Worm (Caenorhabditis elegans) whole organism, L2 larva: ENCODE data around the gene rpl-2.
"Not testable (repeated sequence)": the region's sequence is repeated elsewhere in the genome, so short reads cannot be mapped to it uniquely, and the experiment has no call there.

Source experiments
- C34F6.9 ChIP-seq: fragments of 150-350 bp; optimal IDR thresholded peaks from 2 replicates; lab custom pipeline; 2014; ENCODE audit warnings: missing biosample characterization, missing genetic modification characterization
- F13H6.1 ChIP-seq: sonication (generic microtip); optimal IDR thresholded peaks from 2 replicates; lab custom pipeline; 2016; ENCODE audit warnings: missing genetic modification characterization, missing compliant biosample characterization
- Y55F3AM.14 ChIP-seq: fragments of 200-800 bp; sonication (Bioruptor generic); optimal IDR thresholded peaks from 2 replicates; lab custom pipeline; 2018; ENCODE audit warnings: mild to moderate bottlenecking, missing genetic modification characterization, missing compliant biosample characterization
- ZK546.5 ChIP-seq: sonication (generic microtip); optimal IDR thresholded peaks from 2 replicates; lab custom pipeline; 2017; ENCODE audit warnings: missing biosample characterization, missing genetic modification characterization
- alr-1 ChIP-seq: fragments of 150-350 bp; optimal IDR thresholded peaks from 2 replicates; lab custom pipeline; 2014; ENCODE audit warnings: missing biosample characterization, missing genetic modification characterization
- ama-1 ChIP-seq: fragments of 150-350 bp; optimal IDR thresholded peaks from 2 replicates; lab custom pipeline; 2018; ENCODE audit warnings: inconsistent platforms
- blmp-1 ChIP-seq: sonication (generic microtip); optimal IDR thresholded peaks from 2 replicates; lab custom pipeline; 2017; ENCODE audit warnings: missing genetic modification characterization, mild to moderate bottlenecking, missing compliant biosample characterization, antibody characterized with exemption, moderate library complexity; ENCODE audit not compliant: insufficient read depth
- ceh-82 ChIP-seq: fragments of 150-350 bp; optimal IDR thresholded peaks from 2 replicates; lab custom pipeline; 2014; ENCODE audit warnings: missing biosample characterization, missing genetic modification characterization
- dmd-4 ChIP-seq: sonication (generic microtip); optimal IDR thresholded peaks from 2 replicates; lab custom pipeline; 2017; ENCODE audit warnings: missing biosample characterization, missing genetic modification characterization
- egl-27 ChIP-seq: sonication (generic microtip); optimal IDR thresholded peaks from 3 replicates; lab custom pipeline; 2017; ENCODE audit warnings: missing biosample characterization, missing genetic modification reagents, missing genetic modification characterization
- elt-1 ChIP-seq: fragments of 150-350 bp; optimal IDR thresholded peaks from 2 replicates; lab custom pipeline; 2014; ENCODE audit warnings: missing biosample characterization, missing genetic modification characterization
- fos-1 ChIP-seq: fragments of 150-350 bp; optimal IDR thresholded peaks from 2 replicates; lab custom pipeline; 2014; ENCODE audit warnings: missing biosample characterization, missing genetic modification characterization
- gmeb-1 ChIP-seq: fragments of 150-350 bp; optimal IDR thresholded peaks from 2 replicates; lab custom pipeline; 2014; ENCODE audit warnings: missing biosample characterization, missing genetic modification characterization
- lin-11 ChIP-seq: fragments of 150-350 bp; sonication (generic microtip); optimal IDR thresholded peaks from 2 replicates; lab custom pipeline; 2014; ENCODE audit warnings: missing biosample characterization, missing genetic modification characterization, inconsistent platforms, mixed read lengths
- lsy-2 ChIP-seq, 2 experiments: fragments of 150-350 bp in 1 of 2; sonication (generic microtip) in 1 of 2; optimal IDR thresholded peaks; 2 replicates each; lab custom pipeline; 2014 to 2017; ENCODE audit warnings: missing biosample characterization in 2 of 2, missing genetic modification characterization in 2 of 2
- mab-5 ChIP-seq: fragments of 150-350 bp; optimal IDR thresholded peaks from 2 replicates; lab custom pipeline; 2014; ENCODE audit warnings: missing biosample characterization, missing genetic modification characterization
- mbf-1 ChIP-seq: sonication (generic microtip); optimal IDR thresholded peaks from 2 replicates; lab custom pipeline; 2017; ENCODE audit warnings: missing biosample characterization, missing genetic modification characterization
- mdl-1 ChIP-seq, 2 experiments: fragments of 150-350 bp in 1 of 2; sonication (generic microtip) in 1 of 2; optimal IDR thresholded peaks; 2 replicates each; lab custom pipeline; 2017; ENCODE audit warnings: missing biosample characterization in 2 of 2, missing genetic modification characterization in 2 of 2
- nhr-10 ChIP-seq: sonication (generic microtip); optimal IDR thresholded peaks from 2 replicates; lab custom pipeline; 2017; ENCODE audit warnings: missing biosample characterization, missing genetic modification characterization
- nhr-11 ChIP-seq: fragments of 150-350 bp; optimal IDR thresholded peaks from 2 replicates; lab custom pipeline; 2014; ENCODE audit warnings: missing biosample characterization, missing genetic modification characterization
- nhr-12 ChIP-seq: fragments of 150-350 bp; optimal IDR thresholded peaks from 2 replicates; lab custom pipeline; 2014; ENCODE audit warnings: missing biosample characterization, missing genetic modification characterization
- nhr-129 ChIP-seq: fragments of 150-350 bp; optimal IDR thresholded peaks from 2 replicates; lab custom pipeline; 2014; ENCODE audit warnings: missing biosample characterization, missing genetic modification characterization
- nhr-25 ChIP-seq: fragments of 150-350 bp; sonication (generic microtip); optimal IDR thresholded peaks from 3 replicates; lab custom pipeline; 2014; ENCODE audit warnings: missing biosample characterization, missing genetic modification characterization
- nhr-6 ChIP-seq: fragments of 150-350 bp; optimal IDR thresholded peaks from 2 replicates; lab custom pipeline; 2014; ENCODE audit warnings: missing biosample characterization, missing genetic modification characterization
- nhr-77 ChIP-seq: fragments of 150-350 bp; optimal IDR thresholded peaks from 2 replicates; lab custom pipeline; 2014; ENCODE audit warnings: missing biosample characterization, missing genetic modification characterization
- sem-4 ChIP-seq: fragments of 150-350 bp; optimal IDR thresholded peaks from 2 replicates; lab custom pipeline; 2014; ENCODE audit warnings: missing biosample characterization, missing genetic modification reagents, missing genetic modification characterization
- skn-1 ChIP-seq: sonication (generic microtip); optimal IDR thresholded peaks from 2 replicates; lab custom pipeline; 2017; ENCODE audit warnings: missing biosample characterization, missing genetic modification characterization
- sma-9 ChIP-seq, 2 experiments: fragments of 150-350 bp in 1 of 2; sonication (generic microtip) in 1 of 2; optimal IDR thresholded peaks; 2 replicates each; lab custom pipeline; 2014 to 2016; ENCODE audit warnings: missing genetic modification characterization in 2 of 2, mild to moderate bottlenecking in 1 of 2, missing biosample characterization in 1 of 2, missing compliant biosample characterization in 1 of 2, missing genetic modification reagents in 1 of 2, moderate library complexity in 1 of 2
- snpc-4 ChIP-seq: fragments of 150-350 bp; optimal IDR thresholded peaks from 2 replicates; lab custom pipeline; 2014; ENCODE audit warnings: missing biosample characterization, missing genetic modification characterization
- unc-39 ChIP-seq: fragments of 150-350 bp; optimal IDR thresholded peaks from 2 replicates; lab custom pipeline; 2014; ENCODE audit warnings: missing biosample characterization, missing genetic modification characterization
- unc-55 ChIP-seq: fragments of 150-350 bp; sonication (generic microtip); optimal IDR thresholded peaks from 3 replicates; lab custom pipeline; 2014; ENCODE audit warnings: missing biosample characterization, missing genetic modification reagents, missing genetic modification characterization
- unc-62 ChIP-seq: fragments of 150-350 bp; optimal IDR thresholded peaks from 2 replicates; lab custom pipeline; 2014; ENCODE audit warnings: missing biosample characterization, missing genetic modification reagents, missing genetic modification characterization
- zag-1 ChIP-seq: fragments of 150-350 bp; optimal IDR thresholded peaks from 2 replicates; lab custom pipeline; 2014; ENCODE audit warnings: missing biosample characterization, missing genetic modification characterization
- ztf-1 ChIP-seq: fragments of 200-800 bp; sonication (Bioruptor generic); conservative IDR thresholded peaks from 2 replicates; pipeline ENCODE4 v1.3.6; 2022; ENCODE audit warnings: missing genetic modification characterization, missing compliant biosample characterization

The rpl-2 gene

DNA sequence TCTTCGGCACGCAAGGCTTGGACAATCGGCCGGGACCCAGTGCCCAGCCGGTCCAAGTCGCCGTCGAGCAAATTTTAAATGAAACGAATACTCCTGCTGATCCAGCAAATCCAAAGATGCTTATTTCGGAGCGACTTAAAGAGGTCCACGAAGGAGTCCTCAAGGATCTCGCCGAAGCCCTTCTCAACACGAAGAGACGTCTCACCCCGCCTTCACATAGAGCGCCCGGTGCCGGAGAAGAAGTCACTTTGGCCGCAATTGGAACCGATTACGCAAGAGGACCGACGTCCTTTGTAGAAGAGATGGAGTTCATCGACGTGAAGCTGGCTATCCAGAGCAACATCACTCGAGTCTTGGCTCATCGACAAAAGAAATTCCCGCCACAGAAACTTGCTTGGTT is 29.9 kb downstream of the rpl-2 start:
- TF ChIP-seq unc-62 (GFP tag; lab: Kevin White, UChicago): no peak
- TF ChIP-seq Y55F3AM.14 (GFP tag; lab: Kevin White, UChicago): no peak
- TF ChIP-seq nhr-6 (tag; lab: Kevin White, UChicago): no peak
- no peak for TF ChIP-seq snpc-4 (tag; lab: Kevin White, UChicago)
- TF ChIP-seq alr-1 (tag; lab: Kevin White, UChicago): no peak
- no peak for TF ChIP-seq ZK546.5 (tag; lab: Kevin White, UChicago)
- no peak for TF ChIP-seq mbf-1
- no peak for TF ChIP-seq nhr-77 (tag; lab: Kevin White, UChicago)
- TF ChIP-seq gmeb-1: no peak
- TF ChIP-seq sem-4 (tag; lab: Kevin White, UChicago): no peak
- no peak for TF ChIP-seq C34F6.9 (tag; lab: Kevin White, UChicago)
- no peak for TF ChIP-seq nhr-10
- TF ChIP-seq elt-1 (tag; lab: Kevin White, UChicago): no peak

DNA sequence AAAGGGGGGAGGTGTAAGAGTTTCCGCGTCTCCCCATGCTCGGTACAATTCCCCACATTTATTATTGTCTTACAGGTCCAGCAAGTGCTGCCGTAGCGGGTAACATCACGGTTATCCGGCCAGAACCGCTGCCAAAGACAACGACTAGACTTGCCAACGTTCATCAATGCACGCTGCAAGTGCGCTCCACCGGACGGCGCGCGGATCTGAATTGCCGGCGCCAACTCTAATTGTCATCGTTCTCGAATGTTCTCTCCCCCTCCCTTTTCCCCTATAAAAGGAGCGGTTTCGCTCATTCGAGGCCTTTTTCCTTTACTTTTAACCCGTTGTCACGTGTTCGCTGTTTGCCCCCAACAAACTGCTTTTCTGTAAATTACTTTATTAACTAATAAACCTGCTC is 34.2 kb downstream of the rpl-2 start, which contains the start of gene Y38H6C.8:
Gene Y38H6C.8 (plus strand): TSS at position 301 of the 400 bp plus-strand sequence.
- TF ChIP-seq nhr-6 (tag; lab: Kevin White, UChicago); blmp-1; zag-1 (tag; lab: Kevin White, UChicago): not testable (repeated sequence)
- TF ChIP-seq, all 48 proteins: peak for 0; not testable (repeated sequence) for 48

DNA sequence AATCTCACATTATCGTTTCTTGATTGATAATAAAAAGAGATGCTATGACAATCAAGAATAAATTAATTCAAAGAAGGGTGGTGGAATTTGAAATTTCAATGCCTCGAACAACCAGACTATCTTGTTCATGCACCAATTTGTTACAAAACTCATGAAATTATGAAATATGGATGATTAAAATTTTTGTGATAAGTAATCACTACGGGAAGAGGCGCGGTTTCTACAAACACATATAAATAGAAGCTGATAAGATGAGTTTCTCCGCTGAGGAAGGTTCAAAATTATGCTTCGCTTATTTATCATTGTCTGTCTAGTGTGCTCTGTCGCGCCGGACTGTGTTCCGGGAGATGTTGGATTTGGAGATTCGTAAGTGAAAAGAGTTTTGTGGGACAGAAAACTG is 35.0 kb downstream of the rpl-2 start:
- TF ChIP-seq lin-11 (tag; lab: Kevin White, UChicago) (no peak), fos-1 (tag; lab: Kevin White, UChicago) (peak; percentile 63)

DNA sequence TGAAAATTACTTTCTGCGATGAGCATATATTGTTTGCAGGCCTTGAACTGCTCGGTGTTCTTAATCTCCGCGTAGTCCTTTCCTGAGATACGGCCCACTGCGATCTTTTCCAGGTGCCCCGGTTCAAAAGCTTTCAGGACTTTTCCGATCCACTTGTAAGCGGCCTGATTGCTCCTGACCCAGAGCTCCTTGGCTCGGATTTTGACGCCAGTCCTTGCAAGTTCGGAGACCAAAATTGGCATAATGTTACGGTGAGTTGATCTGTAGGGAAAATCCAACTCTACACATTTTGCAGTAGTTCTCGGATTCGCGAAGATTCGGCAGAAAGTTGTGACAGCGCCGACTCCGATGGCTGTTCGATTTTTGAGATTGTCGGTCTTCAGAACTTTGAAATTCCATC is 37.5 kb downstream of the rpl-2 start:
- no peak for TF ChIP-seq gmeb-1
- TF ChIP-seq blmp-1: no peak
- TF ChIP-seq ztf-1: no peak
- no peak for TF ChIP-seq nhr-12 (tag; lab: Kevin White, UChicago)
- TF ChIP-seq dmd-4 (tag; lab: Kevin White, UChicago): no peak
- no peak for TF ChIP-seq elt-1 (tag; lab: Kevin White, UChicago)
- no peak for TF ChIP-seq skn-1
- TF ChIP-seq mbf-1: no peak
- no peak for TF ChIP-seq lin-11 (tag; lab: Kevin White, UChicago)
- no peak for TF ChIP-seq ceh-82
- no peak for TF ChIP-seq sem-4 (tag; lab: Kevin White, UChicago)
- no peak for TF ChIP-seq unc-39 (tag; lab: Kevin White, UChicago)
- TF ChIP-seq F13H6.1: no peak
- TF ChIP-seq ZK546.5 (tag; lab: Kevin White, UChicago): no peak
- no peak for TF ChIP-seq nhr-129 (tag; lab: Kevin White, UChicago)
- no peak for TF ChIP-seq ama-1 (lab: Kevin White, UChicago)
- no peak for TF ChIP-seq lsy-2 (tag; optimal IDR thresholded peaks at IDR 0.05; lab: Kevin White, UChicago)
- TF ChIP-seq zag-1 (tag; lab: Kevin White, UChicago): no peak
- TF ChIP-seq sma-9 (GFP tag; optimal IDR thresholded peaks at IDR 0.05; lab: Kevin White, UChicago): no peak
- no peak for TF ChIP-seq sma-9 (tag; optimal IDR thresholded peaks at IDR 0.05; lab: Kevin White, UChicago)
- no peak for TF ChIP-seq nhr-25 (tag; lab: Kevin White, UChicago)

DNA sequence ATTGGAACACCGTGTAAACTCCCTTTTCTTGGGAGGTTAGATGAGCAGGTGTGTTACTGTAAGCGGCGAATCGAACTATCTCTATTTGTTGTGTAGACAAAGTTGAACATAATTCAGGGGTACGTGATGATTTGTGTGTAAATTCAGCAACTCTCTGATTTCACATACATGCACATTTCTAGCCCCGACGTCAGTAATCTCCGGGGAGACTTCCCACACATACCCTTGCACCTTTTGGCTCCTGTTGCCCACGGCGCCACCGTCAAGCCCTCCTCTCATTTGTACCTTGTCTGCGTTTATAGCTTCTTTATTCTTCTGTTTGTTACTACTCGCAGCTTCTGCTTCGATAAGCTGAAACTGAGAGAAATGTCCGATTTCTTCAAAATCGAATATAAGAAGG is 39.4 kb downstream of the rpl-2 start, which contains the start of gene Y38H6C.25:
Gene Y38H6C.25 (plus strand): TSS at position 301 of the 400 bp plus-strand sequence.
- TF ChIP-seq Y55F3AM.14 (GFP tag; lab: Kevin White, UChicago): no peak
- TF ChIP-seq ceh-82: no peak
- TF ChIP-seq mab-5 (tag; lab: Kevin White, UChicago): no peak
- no peak for TF ChIP-seq lin-11 (tag; lab: Kevin White, UChicago)
- no peak for TF ChIP-seq lsy-2 (tag; optimal IDR thresholded peaks at IDR 0.05; lab: Kevin White, UChicago)
- no peak for TF ChIP-seq nhr-129 (tag; lab: Kevin White, UChicago)
- no peak for TF ChIP-seq egl-27 (tag; lab: Kevin White, UChicago)

DNA sequence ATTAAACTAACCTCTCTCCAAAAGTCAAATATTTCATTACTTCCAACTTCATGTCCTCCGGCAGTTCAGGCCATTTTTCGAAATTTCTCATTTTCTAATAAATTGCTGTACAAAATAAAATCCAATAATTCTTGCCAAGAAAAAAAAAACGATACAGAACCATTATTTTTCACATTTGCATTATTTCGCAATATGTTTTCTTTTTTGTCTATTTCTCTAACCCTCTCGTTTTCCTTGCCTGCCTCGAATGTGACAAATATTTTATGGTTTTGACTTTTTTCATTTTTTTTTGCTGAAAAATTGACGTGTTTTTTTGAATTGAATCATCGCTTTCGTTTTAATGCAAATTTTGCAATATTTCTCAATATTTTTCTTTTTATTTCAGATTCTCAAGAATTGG is 42.7 kb downstream of the rpl-2 start, which contains the start of the genes Y38H6C.9 and fbxa-150:
Gene Y38H6C.9 (minus strand): TSS at position 52 of the 400 bp plus-strand sequence.
Gene fbxa-150 (plus strand): TSS at position 380 of the 400 bp plus-strand sequence.
- no peak for TF ChIP-seq elt-1 (tag; lab: Kevin White, UChicago)
- no peak for TF ChIP-seq mdl-1 (tag; optimal IDR thresholded peaks at IDR 0.05; lab: Kevin White, UChicago)
- TF ChIP-seq Y55F3AM.14 (GFP tag; lab: Kevin White, UChicago): no peak
- no peak for TF ChIP-seq nhr-11 (tag; lab: Kevin White, UChicago)
- TF ChIP-seq C34F6.9 (tag; lab: Kevin White, UChicago): peak; percentile 75
- peak; percentile 23 for TF ChIP-seq fos-1 (tag; lab: Kevin White, UChicago)
- TF ChIP-seq alr-1 (tag; lab: Kevin White, UChicago): no peak
- TF ChIP-seq unc-55 (GFP tag; lab: Kevin White, UChicago): peak; percentile 65
- TF ChIP-seq, all 48 proteins: peak for 3
